Fruit fly (Drosophila melanogaster) whole organism, embryonic: ENCODE data around the gene Atx-1.

Experiments used
- CG10321 ChIP-seq: fragments of 200-800 bp; sonication (Bioruptor generic); IDR thresholded peaks from 2 replicates; pipeline ENCODE4 v1.3.6; 2022; ENCODE audit warnings: missing biosample characterization, missing genetic modification characterization
- CG10654 ChIP-seq: fragments of 200-800 bp; sonication (Bioruptor generic); optimal IDR thresholded peaks from 2 replicates; lab custom pipeline; 2016; ENCODE audit warnings: missing biosample characterization, missing genetic modification characterization
- CG13296 ChIP-seq: fragments of 200-800 bp; sonication (Bioruptor generic); optimal IDR thresholded peaks from 3 replicates; lab custom pipeline; 2018; ENCODE audit warnings: missing biosample characterization, mild to moderate bottlenecking, missing genetic modification characterization
- CG14014 ChIP-seq: fragments of 200-800 bp; sonication (Bioruptor generic); IDR thresholded peaks from 2 replicates; pipeline ENCODE4 v1.3.6; 2022; ENCODE audit warnings: missing biosample characterization, missing genetic modification characterization
- CG1647 ChIP-seq: fragments of 200-800 bp; sonication (Bioruptor generic); optimal IDR thresholded peaks from 3 replicates; lab custom pipeline; 2016; ENCODE audit warnings: missing biosample characterization, missing genetic modification characterization
- CG17359 ChIP-seq: fragments of 200-800 bp; sonication (Bioruptor generic); optimal IDR thresholded peaks from 3 replicates; lab custom pipeline; 2018; ENCODE audit warnings: missing biosample characterization, mild to moderate bottlenecking, missing genetic modification characterization, moderate library complexity
- CG31224 ChIP-seq: fragments of 200-800 bp; sonication (Bioruptor generic); IDR thresholded peaks from 2 replicates; pipeline ENCODE4 v1.3.6; 2022; ENCODE audit warnings: missing biosample characterization, missing genetic modification characterization
- CG31388 ChIP-seq: fragments of 200-800 bp; sonication (Bioruptor generic); optimal IDR thresholded peaks from 2 replicates; lab custom pipeline; 2016; ENCODE audit warnings: missing biosample characterization, missing genetic modification characterization
- CG3281 ChIP-seq: fragments of 200-800 bp; sonication (Bioruptor generic); optimal IDR thresholded peaks from 3 replicates; lab custom pipeline; 2017; ENCODE audit warnings: missing biosample characterization, mild to moderate bottlenecking, missing genetic modification characterization
- CG3838 ChIP-seq: fragments of 200-800 bp; sonication (Bioruptor generic); optimal IDR thresholded peaks from 3 replicates; lab custom pipeline; 2016; ENCODE audit warnings: missing biosample characterization, missing genetic modification characterization
- CG42726 ChIP-seq: fragments of 200-800 bp; sonication (Bioruptor generic); IDR thresholded peaks from 2 replicates; pipeline ENCODE4 v1.3.6; 2022; ENCODE audit warnings: missing biosample characterization, missing genetic modification characterization; ENCODE audit not compliant: partially characterized antibody
- CG4328 ChIP-seq: fragments of 200-800 bp; sonication (Bioruptor generic); optimal IDR thresholded peaks from 3 replicates; lab custom pipeline; 2017; ENCODE audit warnings: missing biosample characterization, missing genetic modification reagents, missing genetic modification characterization
- CG5180 ChIP-seq: fragments of 200-800 bp; sonication (Bioruptor generic); optimal IDR thresholded peaks from 3 replicates; lab custom pipeline; 2017; ENCODE audit warnings: missing biosample characterization, missing genetic modification characterization, mild to moderate bottlenecking, moderate library complexity, missing genetic modification reagents
- CG5245 ChIP-seq: fragments of 200-800 bp; sonication (Bioruptor generic); optimal IDR thresholded peaks from 3 replicates; lab custom pipeline; 2016; ENCODE audit warnings: missing biosample characterization, missing genetic modification characterization
- CG8388 ChIP-seq: fragments of 200-800 bp; sonication (Bioruptor generic); optimal IDR thresholded peaks from 2 replicates; lab custom pipeline; 2019; ENCODE audit warnings: missing biosample characterization, mild to moderate bottlenecking, missing genetic modification characterization, moderate library complexity
- CHES-1-like ChIP-seq: fragments of 200-800 bp; sonication (Bioruptor generic); optimal IDR thresholded peaks from 2 replicates; lab custom pipeline; 2016; ENCODE audit warnings: missing biosample characterization, missing genetic modification characterization
- CoRest ChIP-seq: fragments of 200-800 bp; sonication (Bioruptor generic); optimal IDR thresholded peaks from 3 replicates; lab custom pipeline; 2018; ENCODE audit warnings: missing biosample characterization, mild to moderate bottlenecking, missing genetic modification characterization, moderate library complexity
- Doc3 ChIP-seq: fragments of 200-800 bp; sonication (Bioruptor generic); IDR thresholded peaks from 3 replicates; pipeline ENCODE4 v1.3.6; 2022; ENCODE audit warnings: missing biosample characterization, missing genetic modification characterization; ENCODE audit not compliant: partially characterized antibody
- Fer1 ChIP-seq: fragments of 200-800 bp; sonication (Bioruptor generic); optimal IDR thresholded peaks from 2 replicates; lab custom pipeline; 2017; ENCODE audit warnings: missing biosample characterization, mild to moderate bottlenecking, missing genetic modification characterization
- GATAe ChIP-seq: fragments of 200-800 bp; sonication (Bioruptor generic); conservative IDR thresholded peaks from 2 replicates; pipeline ENCODE4 v1.3.6; 2022; ENCODE audit warnings: missing biosample characterization, missing genetic modification characterization
- H2.0 ChIP-seq: fragments of 200-800 bp; sonication (Bioruptor generic); IDR thresholded peaks from 2 replicates; pipeline ENCODE4 v1.3.6; 2022; ENCODE audit warnings: missing biosample characterization, missing genetic modification characterization
- Hey ChIP-seq: fragments of 200-800 bp; sonication (Bioruptor generic); optimal IDR thresholded peaks from 3 replicates; lab custom pipeline; 2018; ENCODE audit warnings: missing biosample characterization, mild to moderate bottlenecking, missing genetic modification characterization
- Lpt ChIP-seq: fragments of >200 bp; optimal IDR thresholded peaks from 2 replicates; lab custom pipeline; 2018; ENCODE audit warnings: missing biosample characterization, missing genetic modification characterization
- Meics ChIP-seq: fragments of 200-800 bp; sonication (Bioruptor generic); optimal IDR thresholded peaks from 2 replicates; lab custom pipeline; 2017; ENCODE audit warnings: missing biosample characterization, mild to moderate bottlenecking, missing genetic modification characterization
- Rfx ChIP-seq: fragments of 200-800 bp; sonication (Bioruptor generic); IDR thresholded peaks from 2 replicates; pipeline ENCODE4 v1.3.6; 2022; ENCODE audit warnings: missing biosample characterization, missing genetic modification characterization
- TFAM ChIP-seq: fragments of 200-800 bp; sonication (Bioruptor generic); optimal IDR thresholded peaks from 2 replicates; lab custom pipeline; 2017; ENCODE audit warnings: missing biosample characterization, missing genetic modification characterization, inconsistent platforms
- Xrp1 ChIP-seq: fragments of 200-800 bp; sonication (Bioruptor generic); IDR thresholded peaks from 2 replicates; pipeline ENCODE4 v1.3.6; 2022; ENCODE audit warnings: missing biosample characterization, missing genetic modification characterization
- ac ChIP-seq: fragments of 200-800 bp; sonication (Bioruptor generic); optimal IDR thresholded peaks from 3 replicates; lab custom pipeline; 2017; ENCODE audit warnings: missing biosample characterization, mild to moderate bottlenecking, missing genetic modification characterization
- ato ChIP-seq: fragments of 200-800 bp; sonication (Bioruptor generic); IDR thresholded peaks from 2 replicates; pipeline ENCODE4 v1.3.6; 2022; ENCODE audit warnings: missing biosample characterization, missing genetic modification characterization; ENCODE audit not compliant: partially characterized antibody
- bbx ChIP-seq: fragments of 200-800 bp; sonication (Bioruptor generic); IDR thresholded peaks from 2 replicates; pipeline ENCODE4 v1.3.6; 2022; ENCODE audit warnings: missing biosample characterization, missing genetic modification characterization; ENCODE audit not compliant: partially characterized antibody
- cad ChIP-seq: fragments of >200 bp; optimal IDR thresholded peaks from 2 replicates; lab custom pipeline; 2017; ENCODE audit warnings: missing biosample characterization, missing genetic modification characterization
- cas ChIP-seq: fragments of 200-800 bp; sonication (Bioruptor generic); IDR thresholded peaks from 2 replicates; pipeline ENCODE4 v1.3.6; 2022; ENCODE audit warnings: missing biosample characterization, missing genetic modification characterization
- chif ChIP-seq, 2 experiments: fragments of 200-800 bp; sonication (Bioruptor generic); optimal IDR thresholded peaks; 3 replicates each; lab custom pipeline; 2016; ENCODE audit warnings: missing biosample characterization in 2 of 2, missing genetic modification characterization in 2 of 2
- chn ChIP-seq: fragments of 200-800 bp; sonication (Bioruptor generic); optimal IDR thresholded peaks from 2 replicates; lab custom pipeline; 2016; ENCODE audit warnings: missing biosample characterization, missing genetic modification characterization
- crc ChIP-seq: fragments of 200-800 bp; sonication (Bioruptor generic); optimal IDR thresholded peaks from 2 replicates; lab custom pipeline; 2016; ENCODE audit warnings: missing biosample characterization, missing genetic modification characterization
- dmrt11E ChIP-seq: fragments of 200-800 bp; sonication (Bioruptor generic); optimal IDR thresholded peaks from 3 replicates; lab custom pipeline; 2018; ENCODE audit warnings: missing biosample characterization, mild to moderate bottlenecking, missing genetic modification characterization, moderate library complexity
- dpn ChIP-seq, 2 experiments: fragments of 200-800 bp; sonication (Bioruptor generic); optimal IDR thresholded peaks; 3 replicates each; lab custom pipeline; 2016; ENCODE audit warnings: missing biosample characterization in 2 of 2, missing genetic modification characterization in 2 of 2
- dysf ChIP-seq: fragments of 200-800 bp; sonication (Bioruptor generic); IDR thresholded peaks from 3 replicates; pipeline ENCODE4 v1.3.6; 2022; ENCODE audit warnings: missing biosample characterization, missing genetic modification characterization
- eyg ChIP-seq: fragments of 200-800 bp; sonication (Bioruptor generic); optimal IDR thresholded peaks from 3 replicates; lab custom pipeline; 2016; ENCODE audit warnings: missing biosample characterization, missing genetic modification characterization
- ftz-f1 ChIP-seq: fragments of 200-800 bp; sonication (Bioruptor generic); optimal IDR thresholded peaks from 2 replicates; lab custom pipeline; 2016; ENCODE audit warnings: missing biosample characterization, missing genetic modification characterization
- gce ChIP-seq: fragments of 200-800 bp; sonication (Bioruptor generic); IDR thresholded peaks from 3 replicates; pipeline ENCODE4 v1.3.6; 2022; ENCODE audit warnings: missing biosample characterization, missing genetic modification characterization
- her ChIP-seq: fragments of 200-800 bp; sonication (Bioruptor generic); optimal IDR thresholded peaks from 2 replicates; lab custom pipeline; 2016; ENCODE audit warnings: missing biosample characterization, missing genetic modification characterization
- jumu ChIP-seq: fragments of 200-800 bp; sonication (Bioruptor generic); optimal IDR thresholded peaks from 3 replicates; lab custom pipeline; 2016; ENCODE audit warnings: missing biosample characterization, missing genetic modification characterization
- lbe ChIP-seq: fragments of 200-800 bp; sonication (Bioruptor generic); optimal IDR thresholded peaks from 2 replicates; lab custom pipeline; 2016; ENCODE audit warnings: missing biosample characterization, mild to moderate bottlenecking, missing genetic modification characterization
- mld ChIP-seq: fragments of 200-800 bp; sonication (Bioruptor generic); IDR thresholded peaks from 3 replicates; pipeline ENCODE4 v1.3.6; 2022; ENCODE audit warnings: missing biosample characterization, missing genetic modification characterization; ENCODE audit not compliant: partially characterized antibody
- nerfin-2 ChIP-seq: fragments of 200-800 bp; sonication (Bioruptor generic); IDR thresholded peaks from 2 replicates; pipeline ENCODE4 v1.3.6; 2022; ENCODE audit warnings: missing biosample characterization, missing genetic modification characterization; ENCODE audit not compliant: partially characterized antibody
- psq ChIP-seq: fragments of 200-800 bp; sonication (Bioruptor generic); optimal IDR thresholded peaks from 2 replicates; lab custom pipeline; 2017; ENCODE audit warnings: missing biosample characterization, missing genetic modification characterization
- repo ChIP-seq: fragments of 200-800 bp; sonication (Bioruptor generic); optimal IDR thresholded peaks from 2 replicates; lab custom pipeline; 2016; ENCODE audit warnings: missing biosample characterization, missing genetic modification characterization
- sr ChIP-seq: fragments of 200-800 bp; sonication (Bioruptor generic); IDR thresholded peaks from 3 replicates; pipeline ENCODE4 v1.3.6; 2022; ENCODE audit warnings: missing biosample characterization, missing genetic modification characterization
- wdn ChIP-seq: fragments of 200-800 bp; sonication (Bioruptor generic); IDR thresholded peaks from 2 replicates; pipeline ENCODE4 v1.3.6; 2022; ENCODE audit warnings: missing biosample characterization, missing genetic modification characterization

Atx-1 gene

DNA sequence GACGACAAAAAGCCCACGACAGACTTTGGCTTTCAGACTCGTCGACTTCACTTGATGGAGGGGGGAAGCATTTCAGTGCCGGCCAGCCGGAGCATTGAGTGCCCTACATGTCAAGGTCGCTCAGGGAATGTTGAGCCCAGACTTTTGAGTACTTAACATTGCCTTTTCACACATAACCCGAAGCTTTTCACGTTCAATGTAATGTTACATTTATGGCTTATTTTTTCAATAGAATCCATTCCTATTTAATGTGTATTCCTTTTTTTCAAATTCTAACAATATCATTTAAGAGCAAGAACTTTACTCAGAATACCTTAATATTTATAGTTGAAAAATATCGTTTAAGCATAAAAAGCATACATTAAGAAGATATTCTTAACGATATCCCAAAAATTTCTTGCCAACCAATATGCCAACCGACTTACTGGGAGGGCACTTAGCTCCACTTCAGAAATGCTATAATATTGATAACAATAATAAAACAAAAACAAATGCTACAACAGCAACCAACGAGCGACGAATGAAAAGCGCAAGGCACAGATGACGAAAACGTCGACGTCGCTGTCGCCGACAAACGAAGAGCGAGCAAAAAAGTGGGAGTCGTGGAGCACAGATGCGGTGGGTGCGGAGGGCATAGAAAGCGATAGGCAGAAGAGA is 36.9 kb downstream of the Atx-1 start (continued):
- TF ChIP-seq bbx, result no peak
- no peak for TF ChIP-seq CG42726 (GFP tag; lab: Robert Waterston, UW)
- no peak for TF ChIP-seq CG10321
- TF ChIP-seq chn (GFP tag; lab: Kevin White, UChicago), result no peak
- TF ChIP-seq Rfx (GFP tag; lab: Robert Waterston, UW), result peak; percentile 88
- peak; percentile 73 for TF ChIP-seq crc (GFP tag; lab: Kevin White, UChicago)
- peak; percentile 89 for TF ChIP-seq Meics
- TF ChIP-seq CoRest (tag; lab: Kevin White, UChicago), result peak; percentile 64
- no peak for TF ChIP-seq ato (GFP tag; lab: Robert Waterston, UW)
- peak; percentile 25 for TF ChIP-seq lbe (GFP tag; lab: Kevin White, UChicago)
- TF ChIP-seq wdn (GFP tag; lab: Robert Waterston, UW), result no peak
- no peak for TF ChIP-seq cad (GFP tag; lab: Kevin White, UChicago)
- no peak for TF ChIP-seq eyg (GFP tag; lab: Kevin White, UChicago)
- TF ChIP-seq CG31388, result peak; percentile 45
- no peak for TF ChIP-seq CG3838 (GFP tag; lab: Kevin White, UChicago)
- peak in 1 of 2 experiments; percentile 42 for TF ChIP-seq chif (GFP tag; optimal IDR thresholded peaks at IDR 0.05; lab: Kevin White, UChicago)
- no peak for TF ChIP-seq Doc3
- peak; percentile 82 for TF ChIP-seq Fer1 (GFP tag; lab: Kevin White, UChicago)
- peak; percentile 91 for TF ChIP-seq CG3281 (GFP tag; lab: Kevin White, UChicago)
- peak; percentile 55 for TF ChIP-seq TFAM (GFP tag; lab: Kevin White, UChicago)
- TF ChIP-seq H2.0 (GFP tag; lab: Robert Waterston, UW), result peak; percentile 10; the same call in 1 of the 2 replicates
- TF ChIP-seq psq (GFP tag; lab: Kevin White, UChicago), result peak; percentile 88
- peak; percentile 75 for TF ChIP-seq CG4328
- peak; percentile 76 for TF ChIP-seq CG17359 (tag; lab: Kevin White, UChicago)
- peak; percentile 70 for TF ChIP-seq CG10654 (GFP tag; lab: Kevin White, UChicago)
- TF ChIP-seq CG8388, result peak; percentile 77
- TF ChIP-seq jumu, result peak; percentile 71
- peak; percentile 85 for TF ChIP-seq ftz-f1 (GFP tag; lab: Kevin White, UChicago)
- TF ChIP-seq Hey (tag; lab: Kevin White, UChicago), result no peak
- TF ChIP-seq nerfin-2 (GFP tag; lab: Robert Waterston, UW), result no peak
- TF ChIP-seq mld (GFP tag; lab: Robert Waterston, UW), result no peak
- TF ChIP-seq CG13296 (GFP tag; lab: Kevin White, UChicago), result peak; percentile 66
- peak; percentile 56; the same call in 1 of the 2 replicates for TF ChIP-seq CG31224
- TF ChIP-seq gce (GFP tag; lab: Robert Waterston, UW), result 0 out of 3 replicates have a peak, but pooled peaks have one; percentile 26
- TF ChIP-seq ac, result no peak
- TF ChIP-seq dysf, result peak; percentile 84
- peak; percentile 69 for TF ChIP-seq her
- TF ChIP-seq GATAe (GFP tag; lab: Robert Waterston, UW), result 0 out of 2 replicates have a peak, but pooled peaks have one; percentile 34
- TF ChIP-seq Xrp1 (GFP tag; lab: Robert Waterston, UW), result peak; percentile 74
- peak; percentile 68 for TF ChIP-seq CG5245 (GFP tag; lab: Kevin White, UChicago)
- TF ChIP-seq CG14014 (GFP tag; lab: Robert Waterston, UW), result peak; percentile 60; the same call in 1 of the 2 replicates
- peak; percentile 58 for TF ChIP-seq repo (GFP tag; lab: Kevin White, UChicago)
- peak; percentile 69 for TF ChIP-seq CG1647 (GFP tag; lab: Kevin White, UChicago)
- TF ChIP-seq dpn (GFP tag; optimal IDR thresholded peaks at IDR 0.05; lab: Kevin White, UChicago), result peak; percentile 23 to 87
- TF ChIP-seq cas (GFP tag; lab: Robert Waterston, UW), result 0 out of 2 replicates have a peak, but pooled peaks have one; percentile 41
- TF ChIP-seq sr, result peak; percentile 47; the same call in 2 of the 3 replicates
- TF ChIP-seq dmrt11E (tag; lab: Kevin White, UChicago), result no peak
- TF ChIP-seq Lpt (GFP tag; lab: Kevin White, UChicago), result no peak
- peak; percentile 64 for TF ChIP-seq CG5180 (GFP tag; lab: Kevin White, UChicago)
- TF ChIP-seq CHES-1-like (GFP tag; lab: Kevin White, UChicago), result no peak
